Fruit fly (Drosophila melanogaster) whole organism, embryonic: ENCODE results near the gene CG11674.

Source experiments
- CG12071 ChIP-seq: fragments of 200-800 bp; sonication (Bioruptor generic); optimal IDR thresholded peaks from 3 replicates; lab custom pipeline; 2018; ENCODE audit warnings: missing biosample characterization, mild to moderate bottlenecking, missing genetic modification characterization
- CG12942 ChIP-seq: fragments of 200-800 bp; sonication (Bioruptor generic); optimal IDR thresholded peaks from 3 replicates; lab custom pipeline; 2016; ENCODE audit warnings: missing biosample characterization, missing genetic modification characterization
- CG14860 ChIP-seq: fragments of 200-800 bp; sonication (Bioruptor generic); IDR thresholded peaks from 3 replicates; pipeline ENCODE4 v1.3.6; 2022; ENCODE audit warnings: missing biosample characterization, missing genetic modification characterization; ENCODE audit not compliant: partially characterized antibody
- CG30431 ChIP-seq: fragments of 200-800 bp; sonication (Bioruptor generic); optimal IDR thresholded peaks from 2 replicates; lab custom pipeline; 2017; ENCODE audit warnings: missing biosample characterization, missing genetic modification characterization
- CG31441 ChIP-seq: fragments of 200-800 bp; sonication (Bioruptor generic); IDR thresholded peaks from 2 replicates; pipeline ENCODE4 v1.3.6; 2022; ENCODE audit warnings: missing biosample characterization, missing genetic modification characterization
- CG3847 ChIP-seq: fragments of 200-800 bp; sonication (Bioruptor generic); IDR thresholded peaks from 2 replicates; pipeline ENCODE4 v1.3.6; 2022; ENCODE audit warnings: missing biosample characterization, missing genetic modification characterization
- CG4282 ChIP-seq: fragments of 200-800 bp; sonication (Bioruptor generic); optimal IDR thresholded peaks from 2 replicates; lab custom pipeline; 2016; ENCODE audit warnings: missing biosample characterization, missing genetic modification characterization
- CG4404 ChIP-seq: fragments of 200-800 bp; sonication (Bioruptor generic); IDR thresholded peaks from 2 replicates; pipeline ENCODE4 v1.3.6; 2022; ENCODE audit warnings: missing biosample characterization, missing genetic modification characterization
- CG4707 ChIP-seq: fragments of 200-800 bp; sonication (Bioruptor generic); optimal IDR thresholded peaks from 2 replicates; lab custom pipeline; 2018; ENCODE audit warnings: missing biosample characterization, mild to moderate bottlenecking, missing genetic modification characterization, moderate library complexity
- CG4820 ChIP-seq: fragments of 200-800 bp; sonication (Bioruptor generic); optimal IDR thresholded peaks from 3 replicates; lab custom pipeline; 2016; ENCODE audit warnings: missing biosample characterization, missing genetic modification characterization
- CG4854 ChIP-seq: fragments of 200-800 bp; sonication (Bioruptor generic); optimal IDR thresholded peaks from 2 replicates; lab custom pipeline; 2016; ENCODE audit warnings: missing biosample characterization, missing genetic modification characterization, inconsistent platforms
- CG6765 ChIP-seq: fragments of 200-800 bp; sonication (Bioruptor generic); optimal IDR thresholded peaks from 3 replicates; lab custom pipeline; 2017; ENCODE audit warnings: missing biosample characterization, mild to moderate bottlenecking, missing genetic modification characterization
- CG6791 ChIP-seq: fragments of 200-800 bp; sonication (Bioruptor generic); IDR thresholded peaks from 3 replicates; pipeline ENCODE4 v1.3.6; 2022; ENCODE audit warnings: missing biosample characterization, missing genetic modification characterization; ENCODE audit not compliant: partially characterized antibody
- CG6854 ChIP-seq: fragments of 200-800 bp; sonication (Bioruptor generic); optimal IDR thresholded peaks from 3 replicates; lab custom pipeline; 2017; ENCODE audit warnings: missing biosample characterization, mild to moderate bottlenecking, missing genetic modification characterization
- CG7357 ChIP-seq: fragments of 200-800 bp; sonication (Bioruptor generic); IDR thresholded peaks from 3 replicates; pipeline ENCODE4 v1.3.6; 2022; ENCODE audit warnings: missing biosample characterization, missing genetic modification characterization
- CG8388 ChIP-seq: fragments of 200-800 bp; sonication (Bioruptor generic); optimal IDR thresholded peaks from 2 replicates; lab custom pipeline; 2019; ENCODE audit warnings: missing biosample characterization, mild to moderate bottlenecking, missing genetic modification characterization, moderate library complexity
- CG8478 ChIP-seq: fragments of >200 bp; optimal IDR thresholded peaks from 2 replicates; lab custom pipeline; 2018
- D19A ChIP-seq: fragments of 200-800 bp; optimal IDR thresholded peaks from 3 replicates; lab custom pipeline; 2019; ENCODE audit warnings: missing biosample characterization, mild to moderate bottlenecking, missing genetic modification characterization, moderate library complexity
- Dip2 ChIP-seq: fragments of 200-800 bp; sonication (Bioruptor generic); IDR thresholded peaks from 2 replicates; pipeline ENCODE4 v1.3.6; 2022; ENCODE audit warnings: missing biosample characterization, missing genetic modification characterization
- Drgx ChIP-seq: fragments of 200-800 bp; sonication (Bioruptor generic); IDR thresholded peaks from 2 replicates; pipeline ENCODE4 v1.3.6; 2022; ENCODE audit warnings: missing biosample characterization, missing genetic modification characterization
- Hmr ChIP-seq: fragments of 200-800 bp; sonication (Bioruptor generic); optimal IDR thresholded peaks from 3 replicates; lab custom pipeline; 2017; ENCODE audit warnings: mild to moderate bottlenecking, missing biosample characterization, missing genetic modification reagents, missing genetic modification characterization
- Hr51 ChIP-seq, 2 experiments: fragments of 200-800 bp; sonication (Bioruptor generic); optimal IDR thresholded peaks; 2 replicates in 1 of 2; 3 replicates in 1 of 2; lab custom pipeline; 2016 to 2018; ENCODE audit warnings: missing biosample characterization in 2 of 2, missing genetic modification characterization in 2 of 2, mild to moderate bottlenecking in 1 of 2, moderate library complexity in 1 of 2
- Hr78 ChIP-seq, 2 experiments: fragments of 200-800 bp in 1 of 2; fragments of >200 bp in 1 of 2; sonication (Bioruptor generic) in 1 of 2; optimal IDR thresholded peaks; 2 replicates each; lab custom pipeline; 2017 to 2019; ENCODE audit warnings: missing biosample characterization in 2 of 2, missing genetic modification characterization in 2 of 2, mild to moderate bottlenecking in 1 of 2, moderate library complexity in 1 of 2
- Lpt ChIP-seq: fragments of >200 bp; optimal IDR thresholded peaks from 2 replicates; lab custom pipeline; 2018; ENCODE audit warnings: missing biosample characterization, missing genetic modification characterization
- Nf-YB ChIP-seq: fragments of 200-800 bp; sonication (Bioruptor generic); optimal IDR thresholded peaks from 3 replicates; lab custom pipeline; 2019; ENCODE audit warnings: missing biosample characterization, mild to moderate bottlenecking, missing genetic modification characterization, moderate library complexity
- Trl ChIP-seq, 3 experiments: fragments of >200 bp in 2 of 3; fragments of 200-800 bp in 1 of 3; sonication (Bioruptor generic) in 1 of 3; optimal IDR thresholded peaks; 2 replicates in 1 of 3; 3 replicates in 2 of 3; lab custom pipeline; 2016 to 2017; ENCODE audit warnings: missing biosample characterization in 1 of 3, missing genetic modification characterization in 1 of 3
- cwo ChIP-seq: fragments of 200-800 bp; sonication (Bioruptor generic); optimal IDR thresholded peaks from 3 replicates; lab custom pipeline; 2017; ENCODE audit warnings: missing biosample characterization, missing genetic modification characterization, mild to moderate bottlenecking, moderate library complexity, missing genetic modification reagents
- dimm ChIP-seq: fragments of 200-800 bp; sonication (Bioruptor generic); IDR thresholded peaks from 2 replicates; pipeline ENCODE4 v1.3.6; 2022; ENCODE audit warnings: missing biosample characterization, missing genetic modification characterization
- dmrt11E ChIP-seq: fragments of 200-800 bp; sonication (Bioruptor generic); optimal IDR thresholded peaks from 3 replicates; lab custom pipeline; 2018; ENCODE audit warnings: missing biosample characterization, mild to moderate bottlenecking, missing genetic modification characterization, moderate library complexity
- eyg ChIP-seq: fragments of 200-800 bp; sonication (Bioruptor generic); optimal IDR thresholded peaks from 3 replicates; lab custom pipeline; 2016; ENCODE audit warnings: missing biosample characterization, missing genetic modification characterization
- fd102C ChIP-seq: fragments of 200-800 bp; sonication (Bioruptor generic); optimal IDR thresholded peaks from 2 replicates; lab custom pipeline; 2018; ENCODE audit warnings: missing biosample characterization, mild to moderate bottlenecking, missing genetic modification characterization, moderate library complexity
- gfzf ChIP-seq: fragments of 200-800 bp; sonication (Bioruptor generic); optimal IDR thresholded peaks from 2 replicates; lab custom pipeline; 2016; ENCODE audit warnings: missing biosample characterization, mild to moderate bottlenecking, missing genetic modification characterization, moderate library complexity
- grau ChIP-seq: fragments of 200-800 bp; optimal IDR thresholded peaks from 3 replicates; lab custom pipeline; 2019; ENCODE audit warnings: missing biosample characterization, mild to moderate bottlenecking, missing genetic modification characterization, moderate library complexity
- ham ChIP-seq: fragments of 200-800 bp; sonication (Bioruptor generic); IDR thresholded peaks from 2 replicates; pipeline ENCODE4 v1.3.6; 2022; ENCODE audit warnings: missing biosample characterization, missing genetic modification characterization
- hth ChIP-seq: fragments of >200 bp; optimal IDR thresholded peaks from 2 replicates; lab custom pipeline; 2017; ENCODE audit warnings: inconsistent platforms
- ind ChIP-seq: fragments of 200-800 bp; sonication (Bioruptor generic); optimal IDR thresholded peaks from 3 replicates; lab custom pipeline; 2016; ENCODE audit warnings: missing biosample characterization, missing genetic modification characterization
- kah ChIP-seq: fragments of 200-800 bp; sonication (Bioruptor generic); optimal IDR thresholded peaks from 2 replicates; lab custom pipeline; 2018; ENCODE audit warnings: missing biosample characterization, mild to moderate bottlenecking, missing genetic modification characterization
- klu ChIP-seq: fragments of 200-800 bp; sonication (Bioruptor generic); IDR thresholded peaks from 2 replicates; pipeline ENCODE4 v1.3.6; 2022; ENCODE audit warnings: missing biosample characterization, missing genetic modification characterization
- lab ChIP-seq: fragments of 200-800 bp; sonication (Bioruptor generic); optimal IDR thresholded peaks from 3 replicates; lab custom pipeline; 2017; ENCODE audit warnings: missing biosample characterization, missing genetic modification characterization, mild to moderate bottlenecking, moderate library complexity, missing genetic modification reagents
- lbe ChIP-seq: fragments of 200-800 bp; sonication (Bioruptor generic); optimal IDR thresholded peaks from 2 replicates; lab custom pipeline; 2016; ENCODE audit warnings: missing biosample characterization, mild to moderate bottlenecking, missing genetic modification characterization
- lilli ChIP-seq: fragments of 200-800 bp; sonication (Bioruptor generic); optimal IDR thresholded peaks from 3 replicates; lab custom pipeline; 2016; ENCODE audit warnings: missing biosample characterization, missing genetic modification characterization
- maf-S ChIP-seq: fragments of 200-800 bp; sonication (Bioruptor generic); optimal IDR thresholded peaks from 2 replicates; lab custom pipeline; 2016; ENCODE audit warnings: missing biosample characterization, missing genetic modification characterization
- mam ChIP-seq: fragments of 200-800 bp; sonication (Bioruptor generic); optimal IDR thresholded peaks from 3 replicates; lab custom pipeline; 2016; ENCODE audit warnings: missing biosample characterization, missing genetic modification characterization
- pita ChIP-seq: fragments of 200-800 bp; sonication (Bioruptor generic); optimal IDR thresholded peaks from 2 replicates; lab custom pipeline; 2017; ENCODE audit warnings: missing biosample characterization, mild to moderate bottlenecking, missing genetic modification characterization
- ranshi ChIP-seq: fragments of 200-800 bp; sonication (Bioruptor generic); IDR thresholded peaks from 2 replicates; pipeline ENCODE4 v1.3.6; 2022; ENCODE audit warnings: missing biosample characterization, missing genetic modification characterization
- sens-2 ChIP-seq: fragments of 200-800 bp; sonication (Bioruptor generic); IDR thresholded peaks from 2 replicates; pipeline ENCODE4 v1.3.6; 2022; ENCODE audit warnings: missing biosample characterization, missing genetic modification characterization
- ssp ChIP-seq: fragments of 200-800 bp; sonication (Bioruptor generic); IDR thresholded peaks from 2 replicates; pipeline ENCODE4 v1.3.6; 2022; ENCODE audit warnings: missing biosample characterization, missing genetic modification characterization
- unpg ChIP-seq: fragments of 200-800 bp; sonication (Bioruptor generic); optimal IDR thresholded peaks from 3 replicates; lab custom pipeline; 2018; ENCODE audit warnings: missing biosample characterization, mild to moderate bottlenecking, missing genetic modification characterization, moderate library complexity
- usp ChIP-seq: fragments of >200 bp; optimal IDR thresholded peaks from 2 replicates; lab custom pipeline; 2017; ENCODE audit warnings: missing biosample characterization, missing genetic modification characterization
- zfh2 ChIP-seq: fragments of 200-800 bp; sonication (Bioruptor generic); optimal IDR thresholded peaks from 2 replicates; lab custom pipeline; 2016; ENCODE audit warnings: missing biosample characterization, missing genetic modification characterization

Gene CG11674

dm6 chrX:14213509-14214154 lies 12.0 kb downstream of the CG11674 start (continued):
- TF ChIP-seq CG4404 (GFP tag; lab: Robert Waterston, UW) (no peak), hth (no peak), lbe (no peak), cwo (GFP tag; lab: Kevin White, UChicago) (no peak), Hr51 (GFP tag; optimal IDR thresholded peaks at IDR 0.05; lab: Kevin White, UChicago) (peak in 1 of 2 experiments; percentile 57), ranshi (no peak), CG4854 (GFP tag; lab: Kevin White, UChicago) (no peak), D19A (tag; lab: Kevin White, UChicago) (peak; percentile 25), CG4707 (GFP tag; lab: Kevin White, UChicago) (no peak), maf-S (GFP tag; lab: Kevin White, UChicago) (no peak), CG12942 (GFP tag; lab: Kevin White, UChicago) (peak; percentile 13), usp (no peak), dmrt11E (tag; lab: Kevin White, UChicago) (peak; percentile 7), zfh2 (peak; percentile 5), CG31441 (GFP tag; lab: Robert Waterston, UW) (peak; percentile 57), CG3847 (GFP tag; lab: Robert Waterston, UW) (no peak), klu (no peak), Trl (optimal IDR thresholded peaks at IDR 0.05; lab: Kevin White, UChicago) (no peak), Trl (GFP tag; optimal IDR thresholded peaks at IDR 0.05; lab: Kevin White, UChicago) (peak; percentile 16), dimm (GFP tag; lab: Robert Waterston, UW) (no peak), kah (GFP tag; lab: Kevin White, UChicago) (no peak), grau (tag; lab: Kevin White, UChicago) (peak; percentile 40), ham (GFP tag; lab: Robert Waterston, UW) (no peak), CG8388 (GFP tag; lab: Kevin White, UChicago) (peak; percentile 28), pita (no peak), CG4282 (no peak), ind (GFP tag; lab: Kevin White, UChicago) (peak; percentile 23), Hr78 (GFP tag; optimal IDR thresholded peaks at IDR 0.05; lab: Kevin White, UChicago) (peak in 1 of 2 experiments; percentile 69), eyg (GFP tag; lab: Kevin White, UChicago) (no peak), CG4820 (GFP tag; lab: Kevin White, UChicago) (peak; percentile 3), mam (GFP tag; lab: Kevin White, UChicago) (peak; percentile 14), CG6854 (no peak), CG7357 (GFP tag; lab: Robert Waterston, UW) (no peak), CG14860 (GFP tag; lab: Robert Waterston, UW) (no peak), Dip2 (GFP tag; lab: Robert Waterston, UW) (no peak), CG6791 (GFP tag; lab: Robert Waterston, UW) (no peak), CG8478 (lab: Kevin White, UChicago) (no peak), CG30431 (GFP tag; lab: Kevin White, UChicago) (no peak), Drgx (GFP tag; lab: Robert Waterston, UW) (peak; percentile 43), unpg (GFP tag; lab: Kevin White, UChicago) (peak; percentile 52), gfzf (no peak), Hmr (GFP tag; lab: Kevin White, UChicago) (peak; percentile 12), Nf-YB (no peak), ssp (no peak), CG12071 (GFP tag; lab: Kevin White, UChicago) (peak; percentile 13), Lpt (GFP tag; lab: Kevin White, UChicago) (no peak), lab (peak; percentile 12), sens-2 (GFP tag; lab: Robert Waterston, UW) (no peak), fd102C (no peak), lilli (GFP tag; lab: Kevin White, UChicago) (peak; percentile 32), CG6765 (no peak)
